Worm (Caenorhabditis elegans) whole organism, mixed stage, embryonic: ENCODE results near the gene slo-1.

Source experiments
- ceh-43 ChIP-seq: fragments of 200-800 bp; sonication (Bioruptor generic); optimal IDR thresholded peaks from 2 replicates; lab custom pipeline; 2018; ENCODE audit warnings: mild to moderate bottlenecking, missing genetic modification characterization, moderate library complexity, missing compliant biosample characterization
- ces-1 ChIP-seq: fragments of 150-350 bp; optimal IDR thresholded peaks from 2 replicates; lab custom pipeline; 2014; ENCODE audit warnings: missing biosample characterization, missing genetic modification reagents, missing genetic modification characterization
- elt-3 ChIP-seq: fragments of 150-350 bp; optimal IDR thresholded peaks from 2 replicates; lab custom pipeline; 2014; ENCODE audit warnings: missing biosample characterization, missing genetic modification characterization
- flh-1 ChIP-seq: fragments of 200-800 bp; sonication (Bioruptor generic); optimal IDR thresholded peaks from 2 replicates; lab custom pipeline; 2018; ENCODE audit warnings: mild to moderate bottlenecking, missing genetic modification characterization, moderate library complexity, missing compliant biosample characterization
- nhr-12 ChIP-seq: fragments of 150-350 bp; optimal IDR thresholded peaks from 2 replicates; lab custom pipeline; 2014; ENCODE audit warnings: missing biosample characterization, missing genetic modification characterization
- nhr-2 ChIP-seq: fragments of 150-350 bp; optimal IDR thresholded peaks from 2 replicates; lab custom pipeline; 2014; ENCODE audit warnings: missing biosample characterization, missing genetic modification characterization
- nhr-237 ChIP-seq: fragments of 150-350 bp; optimal IDR thresholded peaks from 2 replicates; lab custom pipeline; 2014; ENCODE audit warnings: missing biosample characterization, missing genetic modification characterization
- nhr-28 ChIP-seq: fragments of 150-350 bp; optimal IDR thresholded peaks from 2 replicates; lab custom pipeline; 2014; ENCODE audit warnings: missing biosample characterization, missing genetic modification characterization
- unc-62 ChIP-seq: fragments of 150-350 bp; optimal IDR thresholded peaks from 2 replicates; lab custom pipeline; 2014; ENCODE audit warnings: missing biosample characterization, missing genetic modification reagents, missing genetic modification characterization

DNA sequence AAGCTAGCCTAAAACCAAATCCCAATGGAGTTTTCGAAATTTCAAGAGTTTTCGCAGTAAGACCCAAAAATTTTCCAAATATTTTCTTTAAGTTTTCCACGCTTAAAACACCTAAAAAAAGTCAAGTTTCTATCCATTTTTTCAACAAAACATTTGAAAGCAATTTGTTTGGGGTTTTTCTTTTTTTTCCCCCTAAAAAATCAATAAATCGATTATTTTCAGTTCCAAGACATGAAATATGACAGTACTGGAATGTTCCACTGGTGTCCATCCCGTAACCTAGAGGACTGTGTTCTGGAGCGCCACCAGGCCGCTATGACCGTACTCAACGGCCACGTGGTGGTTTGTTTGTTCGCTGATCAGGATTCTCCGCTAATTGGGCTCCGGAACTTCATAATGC, 12.5 kb downstream of the slo-1 start:
- TF ChIP-seq nhr-237 (no peak), ceh-43 (GFP tag; lab: Kevin White, UChicago) (no peak), unc-62 (GFP tag; lab: Kevin White, UChicago) (no peak), ces-1 (GFP tag; lab: Kevin White, UChicago) (no peak), nhr-12 (tag; lab: Kevin White, UChicago) (no peak), elt-3 (tag; lab: Kevin White, UChicago) (no peak), nhr-28 (tag; lab: Kevin White, UChicago) (no peak), nhr-2 (tag; lab: Kevin White, UChicago) (no peak), flh-1 (GFP tag; lab: Kevin White, UChicago) (no peak)
